Fruit fly (Drosophila melanogaster) whole organism, wandering third instar larva: ENCODE measurements around the gene CG15337.

Source experiments
- Abd-B ChIP-seq: fragments of >200 bp; optimal IDR thresholded peaks from 2 replicates; lab custom pipeline; 2017; ENCODE audit warnings: missing biosample characterization, missing genetic modification characterization
- CG32264 ChIP-seq: fragments of 200-800 bp; sonication (Bioruptor generic); optimal IDR thresholded peaks from 2 replicates; lab custom pipeline; 2016; ENCODE audit warnings: missing biosample characterization, missing genetic modification characterization
- CG9705 ChIP-seq: fragments of 200-800 bp; sonication (Bioruptor generic); optimal IDR thresholded peaks from 2 replicates; lab custom pipeline; 2018; ENCODE audit warnings: missing biosample characterization, mild to moderate bottlenecking, missing genetic modification characterization
- CrebA ChIP-seq: fragments of 200-800 bp; sonication (Bioruptor generic); optimal IDR thresholded peaks from 2 replicates; lab custom pipeline; 2016; ENCODE audit warnings: missing biosample characterization, mild to moderate bottlenecking, missing genetic modification characterization, borderline replicate concordance
- Dfd ChIP-seq: fragments of >200 bp; optimal IDR thresholded peaks from 2 replicates; lab custom pipeline; 2017; ENCODE audit warnings: missing biosample characterization, missing genetic modification characterization
- Dif ChIP-seq: fragments of 200-275, 200-300 bp; sonication (Bioruptor generic); optimal IDR thresholded peaks from 2 replicates; lab custom pipeline; 2018; ENCODE audit warnings: missing biosample characterization, missing genetic modification characterization; ENCODE audit not compliant: partially characterized antibody
- GATAd ChIP-seq: sonication (Bioruptor generic); optimal IDR thresholded peaks from 2 replicates; lab custom pipeline; 2016; ENCODE audit warnings: missing biosample characterization, missing genetic modification characterization
- HLH106 ChIP-seq: fragments of 200-800 bp; optimal IDR thresholded peaks from 3 replicates; lab custom pipeline; 2019; ENCODE audit warnings: missing biosample characterization, mild to moderate bottlenecking, missing genetic modification characterization, moderate library complexity
- Hnf4 ChIP-seq: fragments of 200-800 bp; sonication (Bioruptor generic); optimal IDR thresholded peaks from 2 replicates; lab custom pipeline; 2016; ENCODE audit warnings: missing biosample characterization, mild to moderate bottlenecking, missing genetic modification characterization
- Hr78 ChIP-seq: fragments of >200 bp; optimal IDR thresholded peaks from 2 replicates; lab custom pipeline; 2017; ENCODE audit warnings: missing biosample characterization, missing genetic modification characterization
- Hr83 ChIP-seq: fragments of 200-300 bp; sonication (Bioruptor generic); optimal IDR thresholded peaks from 2 replicates; lab custom pipeline; 2016; ENCODE audit warnings: missing biosample characterization, mild to moderate bottlenecking, missing genetic modification characterization, moderate library complexity; ENCODE audit not compliant: poor library complexity, severe bottlenecking
- Jra ChIP-seq: sonication (Bioruptor generic); optimal IDR thresholded peaks from 2 replicates; lab custom pipeline; 2016; ENCODE audit warnings: missing biosample characterization, missing genetic modification characterization
- Mio ChIP-seq: sonication (Bioruptor generic); optimal IDR thresholded peaks from 2 replicates; lab custom pipeline; 2016; ENCODE audit warnings: missing biosample characterization, missing genetic modification characterization
- Myc ChIP-seq: fragments of >200 bp; optimal IDR thresholded peaks from 2 replicates; lab custom pipeline; 2017
- N ChIP-seq: fragments of >200 bp; optimal IDR thresholded peaks from 2 replicates; lab custom pipeline; 2018; ENCODE audit warnings: missing biosample characterization, missing external identifiers, missing genetic modification characterization
- OdsH ChIP-seq: fragments of 200-800 bp; sonication (Bioruptor generic); optimal IDR thresholded peaks from 2 replicates; lab custom pipeline; 2016; ENCODE audit warnings: missing biosample characterization, mild to moderate bottlenecking, missing genetic modification characterization
- Rel ChIP-seq, 2 experiments: fragments of 200-800 bp; sonication (Bioruptor generic) in 1 of 2; optimal IDR thresholded peaks; 2 replicates in 1 of 2; 3 replicates in 1 of 2; lab custom pipeline; 2016 to 2019; ENCODE audit warnings: mild to moderate bottlenecking in 2 of 2, missing biosample characterization in 2 of 2, missing genetic modification characterization in 2 of 2, moderate library complexity in 1 of 2
- Sp1 ChIP-seq: fragments of 200-800 bp; sonication (Bioruptor generic); optimal IDR thresholded peaks from 3 replicates; lab custom pipeline; 2019; ENCODE audit warnings: missing biosample characterization, mild to moderate bottlenecking, missing genetic modification characterization, moderate library complexity
- Vsx2 ChIP-seq: fragments of 200-300, 225-300 bp; sonication (Bioruptor generic); optimal IDR thresholded peaks from 2 replicates; lab custom pipeline; 2018; ENCODE audit warnings: missing biosample characterization, missing genetic modification characterization; ENCODE audit not compliant: partially characterized antibody
- br ChIP-seq: fragments of 200-800 bp; sonication (Bioruptor generic); optimal IDR thresholded peaks from 2 replicates; lab custom pipeline; 2016; ENCODE audit warnings: missing biosample characterization, missing genetic modification characterization
- brk ChIP-seq: fragments of 200-800 bp; sonication (Bioruptor generic); optimal IDR thresholded peaks from 2 replicates; lab custom pipeline; 2016; ENCODE audit warnings: missing biosample characterization, mild to moderate bottlenecking, missing genetic modification characterization
- dl ChIP-seq, 2 experiments: fragments of 175-275, 200-275 bp in 1 of 2; fragments of 200-275 bp in 1 of 2; sonication (Bioruptor generic); optimal IDR thresholded peaks; lab custom pipeline; 2018; ENCODE audit warnings: mild to moderate bottlenecking in 2 of 2, missing biosample characterization in 2 of 2, missing genetic modification characterization in 2 of 2, moderate library complexity in 2 of 2; ENCODE audit not compliant: partially characterized antibody in 2 of 2, insufficient read depth in 1 of 2
- dmrt93B ChIP-seq: fragments of 200-800 bp; sonication (Bioruptor generic); optimal IDR thresholded peaks from 2 replicates; lab custom pipeline; 2018; ENCODE audit warnings: missing biosample characterization, mild to moderate bottlenecking, missing genetic modification characterization
- dsf ChIP-seq: sonication (Bioruptor generic); optimal IDR thresholded peaks from 2 replicates; lab custom pipeline; 2016; ENCODE audit warnings: missing biosample characterization, missing genetic modification characterization, borderline replicate concordance
- ey ChIP-seq: fragments of 200-800 bp; sonication (Bioruptor generic); optimal IDR thresholded peaks from 2 replicates; lab custom pipeline; 2016; ENCODE audit warnings: missing biosample characterization, missing genetic modification characterization
- foxo ChIP-seq, 2 experiments: fragments of 200-800 bp; sonication (Bioruptor generic); optimal IDR thresholded peaks; 2 replicates in 1 of 2; 3 replicates in 1 of 2; lab custom pipeline; 2016 to 2017; ENCODE audit warnings: missing biosample characterization in 2 of 2, missing genetic modification characterization in 2 of 2
- fru ChIP-seq: fragments of 200-800 bp; sonication (Bioruptor generic); optimal IDR thresholded peaks from 3 replicates; lab custom pipeline; 2016; ENCODE audit warnings: missing biosample characterization, mild to moderate bottlenecking, missing genetic modification characterization
- jim ChIP-seq: fragments of 175-275, 200-325 bp; sonication (Bioruptor generic); optimal IDR thresholded peaks from 2 replicates; lab custom pipeline; 2016; ENCODE audit warnings: missing biosample characterization, mild to moderate bottlenecking, missing genetic modification characterization
- lola ChIP-seq: fragments of >200 bp; optimal IDR thresholded peaks from 2 replicates; lab custom pipeline; 2017; ENCODE audit warnings: missing biosample characterization, missing genetic modification characterization
- pan ChIP-seq: fragments of >200 bp; optimal IDR thresholded peaks from 2 replicates; lab custom pipeline; 2017
- psq ChIP-seq: fragments of 200-800 bp; sonication (Bioruptor generic); optimal IDR thresholded peaks from 3 replicates; lab custom pipeline; 2017; ENCODE audit warnings: missing biosample characterization, mild to moderate bottlenecking, missing genetic modification characterization, moderate library complexity
- rgr ChIP-seq: fragments of 200-800 bp; sonication (Bioruptor generic); optimal IDR thresholded peaks from 3 replicates; lab custom pipeline; 2016; ENCODE audit warnings: missing biosample characterization, mild to moderate bottlenecking, missing genetic modification characterization
- sage ChIP-seq: fragments of 200-800 bp; sonication (Bioruptor generic); optimal IDR thresholded peaks from 2 replicates; lab custom pipeline; 2016; ENCODE audit warnings: missing biosample characterization, mild to moderate bottlenecking, missing genetic modification characterization
- sv ChIP-seq: fragments of 200-800 bp; sonication (Bioruptor generic); optimal IDR thresholded peaks from 3 replicates; lab custom pipeline; 2016; ENCODE audit warnings: missing biosample characterization, missing genetic modification characterization
- tai ChIP-seq: sonication (Bioruptor generic); optimal IDR thresholded peaks from 2 replicates; lab custom pipeline; 2016; ENCODE audit warnings: missing biosample characterization, missing genetic modification characterization
- usp ChIP-seq: fragments of >200 bp; optimal IDR thresholded peaks from 2 replicates; lab custom pipeline; 2017; ENCODE audit warnings: missing biosample characterization, missing genetic modification characterization
- woc ChIP-seq: sonication (Bioruptor generic); optimal IDR thresholded peaks from 2 replicates; lab custom pipeline; 2016; ENCODE audit warnings: missing biosample characterization, mild to moderate bottlenecking, missing genetic modification characterization

The CG15337 gene

dm6 chrX:8135420-8135874, 24.4 kb upstream of the CG15337 start, which contains the start of the genes cyr and CG2120:
Gene cyr (minus strand): TSS chrX:8135713.
Gene CG2120 (plus strand): TSS chrX:8135824.
- TF ChIP-seq fru (GFP tag; lab: Kevin White, UChicago) (no peak), Dfd (GFP tag; lab: Kevin White, UChicago) (no peak), Hr78 (no peak), psq (GFP tag; lab: Kevin White, UChicago) (no peak), brk (no peak), CrebA (no peak), HLH106 (tag; lab: Kevin White, UChicago) (no peak), foxo (GFP tag; optimal IDR thresholded peaks at IDR 0.05; lab: Kevin White, UChicago) (no peak), N (GFP tag; lab: Kevin White, UChicago) (no peak), lola (GFP tag; lab: Kevin White, UChicago) (no peak), Mio (GFP tag; lab: Kevin White, UChicago) (no peak), tai (GFP tag; lab: Kevin White, UChicago) (no peak), Hnf4 (no peak), Myc (lab: Kevin White, UChicago) (no peak)

dm6 chrX:8137285-8137684, 22.6 kb upstream of the CG15337 start:
- TF ChIP-seq rgr (GFP tag; lab: Kevin White, UChicago) (no peak), Dif (no peak), N (GFP tag; lab: Kevin White, UChicago) (no peak), Dfd (GFP tag; lab: Kevin White, UChicago) (no peak), psq (GFP tag; lab: Kevin White, UChicago) (no peak), dl (GFP tag; optimal IDR thresholded peaks at IDR 0.05; lab: Kevin White, UChicago; ENCODE audit: insufficient read depth in 1 of 2, partially characterized antibody in 2 of 2) (no peak), Vsx2 (no peak), dsf (GFP tag; lab: Kevin White, UChicago) (no peak), pan (lab: Kevin White, UChicago) (no peak)
- TF ChIP-seq, all 38 proteins: peak for 0

dm6 chrX:8140707-8141106, 19.1 kb upstream of the CG15337 start:
- TF ChIP-seq Mio (GFP tag; lab: Kevin White, UChicago), result no peak
- TF ChIP-seq fru (GFP tag; lab: Kevin White, UChicago), result no peak
- TF ChIP-seq woc (GFP tag; lab: Kevin White, UChicago), result no peak
- no peak for TF ChIP-seq dmrt93B (GFP tag; lab: Kevin White, UChicago)
- TF ChIP-seq jim (GFP tag; lab: Kevin White, UChicago), result no peak
- no peak for TF ChIP-seq br (GFP tag; lab: Kevin White, UChicago)
- TF ChIP-seq Myc (lab: Kevin White, UChicago), result no peak
- TF ChIP-seq rgr (GFP tag; lab: Kevin White, UChicago), result no peak
- no peak for TF ChIP-seq CG9705 (GFP tag; lab: Kevin White, UChicago)
- TF ChIP-seq Abd-B, result no peak
- TF ChIP-seq usp (GFP tag; lab: Kevin White, UChicago), result no peak
- no peak for TF ChIP-seq Hr83 (GFP tag; lab: Kevin White, UChicago)
- TF ChIP-seq dl (GFP tag; optimal IDR thresholded peaks at IDR 0.05; lab: Kevin White, UChicago; ENCODE audit: insufficient read depth in 1 of 2, partially characterized antibody in 2 of 2), result no peak
- TF ChIP-seq Vsx2, result no peak
- TF ChIP-seq N (GFP tag; lab: Kevin White, UChicago), result no peak
- no peak for TF ChIP-seq Sp1 (GFP tag; lab: Kevin White, UChicago)
- no peak for TF ChIP-seq ey

- peak in 1 of 2 experiments; percentile 67 for TF ChIP-seq foxo (GFP tag; optimal IDR thresholded peaks at IDR 0.05; lab: Kevin White, UChicago)
- TF ChIP-seq OdsH (GFP tag; lab: Kevin White, UChicago), result peak; percentile 47
- no peak for TF ChIP-seq lola (GFP tag; lab: Kevin White, UChicago)
- TF ChIP-seq tai (GFP tag; lab: Kevin White, UChicago), result no peak
- no peak for TF ChIP-seq CG32264
- TF ChIP-seq dsf (GFP tag; lab: Kevin White, UChicago), result no peak
- TF ChIP-seq rgr (GFP tag; lab: Kevin White, UChicago), result peak; percentile 72
- TF ChIP-seq Jra (GFP tag; lab: Kevin White, UChicago), result peak; percentile 25
- no peak for TF ChIP-seq usp (GFP tag; lab: Kevin White, UChicago)
- TF ChIP-seq Dfd (GFP tag; lab: Kevin White, UChicago), result no peak
- TF ChIP-seq woc (GFP tag; lab: Kevin White, UChicago), result peak; percentile 11
- TF ChIP-seq fru (GFP tag; lab: Kevin White, UChicago), result peak; percentile 61
- no peak for TF ChIP-seq sv (GFP tag; lab: Kevin White, UChicago)
- TF ChIP-seq dl (GFP tag; optimal IDR thresholded peaks at IDR 0.05; lab: Kevin White, UChicago; ENCODE audit: insufficient read depth in 1 of 2, partially characterized antibody in 2 of 2), result no peak
- TF ChIP-seq Abd-B, result peak; percentile 63
- peak; percentile 95 for TF ChIP-seq N (GFP tag; lab: Kevin White, UChicago)
- peak; percentile 39 for TF ChIP-seq CG9705 (GFP tag; lab: Kevin White, UChicago)
- no peak for TF ChIP-seq brk
- TF ChIP-seq pan (lab: Kevin White, UChicago), result no peak
- TF ChIP-seq Hr78, result peak; percentile 49
- peak; percentile 19 for TF ChIP-seq sage
- TF ChIP-seq Sp1 (GFP tag; lab: Kevin White, UChicago), result peak; percentile 65
- TF ChIP-seq dmrt93B (GFP tag; lab: Kevin White, UChicago), result no peak
- no peak for TF ChIP-seq Rel (GFP tag; optimal IDR thresholded peaks at IDR 0.05; lab: Kevin White, UChicago)
- TF ChIP-seq Rel (tag; optimal IDR thresholded peaks at IDR 0.05; lab: Kevin White, UChicago), result peak; percentile 34
- TF ChIP-seq Mio (GFP tag; lab: Kevin White, UChicago), result no peak
- TF ChIP-seq Myc (lab: Kevin White, UChicago), result no peak
- TF ChIP-seq Hr83 (GFP tag; lab: Kevin White, UChicago), result peak; percentile 89
- no peak for TF ChIP-seq Vsx2
- TF ChIP-seq GATAd (GFP tag; lab: Kevin White, UChicago), result no peak
- TF ChIP-seq CrebA, result no peak
Observed at dm6 chrX:8141353-8142066, 18.3 kb upstream of the CG15337 start.
